Worm (Caenorhabditis elegans) whole organism, L4/young adult: ENCODE measurements around the gene unc-43.

Experiments used
- W03F9.2 ChIP-seq: fragments of 150-350 bp; optimal IDR thresholded peaks from 2 replicates; lab custom pipeline; 2014; ENCODE audit warnings: missing biosample characterization, missing genetic modification characterization
- him-1 ChIP-seq: sonication (generic microtip); optimal IDR thresholded peaks from 2 replicates; lab custom pipeline; 2016; ENCODE audit warnings: missing genotype, missing genetic modification reagents, missing genetic modification characterization, missing compliant biosample characterization

- TF ChIP-seq him-1 (tag; lab: Kevin White, UChicago) (no peak), W03F9.2 (tag; lab: Kevin White, UChicago) (no peak)
Observed at ce11 chrIV:10337286-10337685, 12.7 kb downstream of the unc-43 start.
